Fruit fly (Drosophila melanogaster) whole organism, embryonic: Measurements from ENCODE around the gene brm.

ENCODE experiments used
- Aef1 ChIP-seq: fragments of 200-800 bp; sonication (Bioruptor generic); IDR thresholded peaks from 3 replicates; pipeline ENCODE4 v1.3.6; 2022; ENCODE audit warnings: missing biosample characterization, missing genetic modification characterization
- Atf3 ChIP-seq: fragments of 200-800 bp; sonication (Bioruptor generic); optimal IDR thresholded peaks from 3 replicates; lab custom pipeline; 2016; ENCODE audit warnings: missing biosample characterization, missing genetic modification characterization
- CG1024 ChIP-seq: fragments of 200-800 bp; sonication (Bioruptor generic); IDR thresholded peaks from 2 replicates; pipeline ENCODE4 v1.3.6; 2022; ENCODE audit warnings: missing biosample characterization, missing genetic modification characterization
- CG10462 ChIP-seq: fragments of 200-800 bp; sonication (Bioruptor generic); optimal IDR thresholded peaks from 2 replicates; lab custom pipeline; 2016; ENCODE audit warnings: missing biosample characterization, missing genetic modification characterization
- CG11085 ChIP-seq: fragments of 200-800 bp; sonication (Bioruptor generic); IDR thresholded peaks from 2 replicates; pipeline ENCODE4 v1.3.6; 2022; ENCODE audit warnings: missing biosample characterization, missing genetic modification characterization
- CG11247 ChIP-seq: fragments of 200-800 bp; sonication (Bioruptor generic); IDR thresholded peaks from 2 replicates; pipeline ENCODE4 v1.3.6; 2022; ENCODE audit warnings: missing biosample characterization, missing genetic modification characterization
- CG11560 ChIP-seq: fragments of 200-800 bp; sonication (Bioruptor generic); IDR thresholded peaks from 3 replicates; pipeline ENCODE4 v1.3.6; 2022; ENCODE audit warnings: missing biosample characterization, missing genetic modification characterization
- CG11696 ChIP-seq: fragments of 200-800 bp; sonication (Bioruptor generic); IDR thresholded peaks from 2 replicates; pipeline ENCODE4 v1.3.6; 2022; ENCODE audit warnings: missing biosample characterization, missing genetic modification characterization
- CG13287 ChIP-seq: fragments of 200-800 bp; sonication (Bioruptor generic); IDR thresholded peaks from 2 replicates; pipeline ENCODE4 v1.3.6; 2022; ENCODE audit warnings: missing biosample characterization, missing genetic modification characterization; ENCODE audit not compliant: partially characterized antibody
- CG14050 ChIP-seq: fragments of 200-800 bp; sonication (Bioruptor generic); IDR thresholded peaks from 3 replicates; pipeline ENCODE4 v1.3.6; 2022; ENCODE audit warnings: missing biosample characterization, missing genetic modification characterization
- CG17361 ChIP-seq: fragments of 200-800 bp; sonication (Bioruptor generic); IDR thresholded peaks from 3 replicates; pipeline ENCODE4 v1.3.6; 2022; ENCODE audit warnings: missing biosample characterization, missing genetic modification characterization
- CG2712 ChIP-seq: fragments of 200-800 bp; optimal IDR thresholded peaks from 3 replicates; lab custom pipeline; 2019; ENCODE audit warnings: missing biosample characterization, mild to moderate bottlenecking, missing genetic modification characterization, moderate library complexity
- CG2875 ChIP-seq: fragments of 200-800 bp; sonication (Bioruptor generic); optimal IDR thresholded peaks from 2 replicates; lab custom pipeline; 2017; ENCODE audit warnings: missing biosample characterization, mild to moderate bottlenecking, missing genetic modification characterization, missing genetic modification reagents
- CG32767 ChIP-seq: fragments of 200-800 bp; sonication (Bioruptor generic); IDR thresholded peaks from 2 replicates; pipeline ENCODE4 v1.3.6; 2022; ENCODE audit warnings: missing biosample characterization, missing genetic modification characterization
- CG3995 ChIP-seq: fragments of 200-800 bp; sonication (Bioruptor generic); optimal IDR thresholded peaks from 3 replicates; lab custom pipeline; 2016; ENCODE audit warnings: missing biosample characterization, missing genetic modification characterization
- CG5245 ChIP-seq: fragments of 200-800 bp; sonication (Bioruptor generic); optimal IDR thresholded peaks from 3 replicates; lab custom pipeline; 2016; ENCODE audit warnings: missing biosample characterization, missing genetic modification characterization
- CG7745 ChIP-seq: fragments of 200-800 bp; sonication (Bioruptor generic); optimal IDR thresholded peaks from 2 replicates; lab custom pipeline; 2018; ENCODE audit warnings: missing biosample characterization, mild to moderate bottlenecking, missing genetic modification characterization, moderate library complexity
- CG8089 ChIP-seq: fragments of 200-800 bp; sonication (Bioruptor generic); optimal IDR thresholded peaks from 3 replicates; lab custom pipeline; 2016; ENCODE audit warnings: missing biosample characterization, missing genetic modification characterization
- CG8290 ChIP-seq, 3 experiments: fragments of 200-800 bp; sonication (Bioruptor generic); optimal IDR thresholded peaks; 2 replicates each; lab custom pipeline; 2016 to 2019; ENCODE audit warnings: missing biosample characterization in 3 of 3, missing genetic modification characterization in 3 of 3, mild to moderate bottlenecking in 2 of 3, moderate library complexity in 1 of 3
- CG9817 ChIP-seq: fragments of 200-800 bp; sonication (Bioruptor generic); optimal IDR thresholded peaks from 2 replicates; lab custom pipeline; 2018; ENCODE audit warnings: missing biosample characterization, mild to moderate bottlenecking, missing genetic modification characterization, moderate library complexity
- Deaf1 ChIP-seq: fragments of 200-800 bp; optimal IDR thresholded peaks from 3 replicates; lab custom pipeline; 2019; ENCODE audit warnings: missing biosample characterization, mild to moderate bottlenecking, missing genetic modification characterization, moderate library complexity
- Doc3 ChIP-seq: fragments of 200-800 bp; sonication (Bioruptor generic); IDR thresholded peaks from 3 replicates; pipeline ENCODE4 v1.3.6; 2022; ENCODE audit warnings: missing biosample characterization, missing genetic modification characterization; ENCODE audit not compliant: partially characterized antibody
- Fer3 ChIP-seq: fragments of 200-800 bp; sonication (Bioruptor generic); optimal IDR thresholded peaks from 2 replicates; lab custom pipeline; 2018; ENCODE audit warnings: missing biosample characterization, mild to moderate bottlenecking, missing genetic modification characterization, moderate library complexity
- NC2α ChIP-seq: fragments of 200-800 bp; sonication (Bioruptor generic); optimal IDR thresholded peaks from 2 replicates; lab custom pipeline; 2016; ENCODE audit warnings: missing biosample characterization, missing genetic modification characterization
- Nf-YB ChIP-seq: fragments of 200-800 bp; sonication (Bioruptor generic); optimal IDR thresholded peaks from 3 replicates; lab custom pipeline; 2019; ENCODE audit warnings: missing biosample characterization, mild to moderate bottlenecking, missing genetic modification characterization, moderate library complexity
- Optix ChIP-seq: fragments of 200-800 bp; sonication (Bioruptor generic); IDR thresholded peaks from 3 replicates; pipeline ENCODE4 v1.3.6; 2022; ENCODE audit warnings: missing biosample characterization, missing genetic modification characterization
- PHDP ChIP-seq: fragments of 200-800 bp; sonication (Bioruptor generic); optimal IDR thresholded peaks from 3 replicates; lab custom pipeline; 2018; ENCODE audit warnings: missing biosample characterization, mild to moderate bottlenecking, missing genetic modification characterization, moderate library complexity
- Rx ChIP-seq: fragments of 200-800 bp; sonication (Bioruptor generic); IDR thresholded peaks from 2 replicates; pipeline ENCODE4 v1.3.6; 2022; ENCODE audit warnings: missing biosample characterization, missing genetic modification characterization
- Stat92E ChIP-seq, 3 experiments: fragments of >200 bp in 2 of 3; fragments of 200-800 bp in 1 of 3; sonication (Bioruptor generic) in 1 of 3; optimal IDR thresholded peaks; 2 replicates each; lab custom pipeline; 2017 to 2019; ENCODE audit warnings: missing biosample characterization in 3 of 3, missing genetic modification characterization in 3 of 3, mild to moderate bottlenecking in 1 of 3, moderate library complexity in 1 of 3
- Tbp ChIP-seq: fragments of >200 bp; optimal IDR thresholded peaks from 2 replicates; lab custom pipeline; 2018; ENCODE audit warnings: missing biosample characterization, missing genetic modification characterization
- Trl ChIP-seq, 3 experiments: fragments of >200 bp in 2 of 3; fragments of 200-800 bp in 1 of 3; sonication (Bioruptor generic) in 1 of 3; optimal IDR thresholded peaks; 2 replicates in 1 of 3; 3 replicates in 2 of 3; lab custom pipeline; 2016 to 2017; ENCODE audit warnings: missing biosample characterization in 1 of 3, missing genetic modification characterization in 1 of 3
- chinmo ChIP-seq: fragments of 200-800 bp; sonication (Bioruptor generic); IDR thresholded peaks from 4 replicates; pipeline ENCODE4 v1.3.6; 2022; ENCODE audit warnings: missing biosample characterization, missing genetic modification characterization; ENCODE audit not compliant: partially characterized antibody
- chm ChIP-seq: fragments of 200-800 bp; sonication (Bioruptor generic); IDR thresholded peaks from 2 replicates; pipeline ENCODE4 v1.3.6; 2022; ENCODE audit warnings: missing biosample characterization, missing genetic modification characterization
- ci ChIP-seq: fragments of 200-800 bp; sonication (Bioruptor generic); IDR thresholded peaks from 3 replicates; pipeline ENCODE4 v1.3.6; 2022; ENCODE audit warnings: missing biosample characterization, missing genetic modification characterization
- fru ChIP-seq: fragments of >200 bp; optimal IDR thresholded peaks from 2 replicates; lab custom pipeline; 2017
- fu2 ChIP-seq: fragments of 200-800 bp; sonication (Bioruptor generic); optimal IDR thresholded peaks from 2 replicates; lab custom pipeline; 2016; ENCODE audit warnings: missing biosample characterization, missing genetic modification characterization
- gem ChIP-seq: fragments of 200-800 bp; sonication (Bioruptor generic); optimal IDR thresholded peaks from 2 replicates; lab custom pipeline; 2019; ENCODE audit warnings: missing biosample characterization, mild to moderate bottlenecking, missing genetic modification characterization, moderate library complexity
- jing ChIP-seq: fragments of 200-800 bp; sonication (Bioruptor generic); optimal IDR thresholded peaks from 2 replicates; lab custom pipeline; 2018; ENCODE audit warnings: missing biosample characterization, mild to moderate bottlenecking, missing genetic modification characterization
- jumu ChIP-seq: fragments of 200-800 bp; sonication (Bioruptor generic); optimal IDR thresholded peaks from 3 replicates; lab custom pipeline; 2016; ENCODE audit warnings: missing biosample characterization, missing genetic modification characterization
- lov ChIP-seq, 2 experiments: fragments of 200-800 bp in 1 of 2; fragments of >200 bp in 1 of 2; sonication (Bioruptor generic) in 1 of 2; IDR thresholded peaks in 1 of 2; optimal IDR thresholded peaks in 1 of 2; 2 replicates in 1 of 2; 3 replicates in 1 of 2; pipeline versions ENCODE4 v1.3.6 to Lab custom; 2017 to 2022; ENCODE audit warnings: missing biosample characterization in 1 of 2, missing genetic modification characterization in 1 of 2
- nmo ChIP-seq: fragments of 200-800 bp; sonication (Bioruptor generic); optimal IDR thresholded peaks from 2 replicates; lab custom pipeline; 2018; ENCODE audit warnings: missing biosample characterization, mild to moderate bottlenecking, missing genetic modification characterization, moderate library complexity
- repo ChIP-seq: fragments of 200-800 bp; sonication (Bioruptor generic); optimal IDR thresholded peaks from 2 replicates; lab custom pipeline; 2016; ENCODE audit warnings: missing biosample characterization, missing genetic modification characterization
- ro ChIP-seq: fragments of 200-800 bp; sonication (Bioruptor generic); IDR thresholded peaks from 2 replicates; pipeline ENCODE4 v1.3.6; 2022; ENCODE audit warnings: missing biosample characterization, missing genetic modification characterization
- shn ChIP-seq: fragments of 200-800 bp; sonication (Bioruptor generic); optimal IDR thresholded peaks from 3 replicates; lab custom pipeline; 2016; ENCODE audit warnings: missing biosample characterization, missing genetic modification characterization
- tap ChIP-seq: fragments of 200-800 bp; optimal IDR thresholded peaks from 3 replicates; lab custom pipeline; 2019; ENCODE audit warnings: missing biosample characterization, mild to moderate bottlenecking, missing genetic modification characterization, moderate library complexity
- tup ChIP-seq: fragments of 200-800 bp; sonication (Bioruptor generic); optimal IDR thresholded peaks from 2 replicates; lab custom pipeline; 2016; ENCODE audit warnings: missing biosample characterization, mild to moderate bottlenecking, missing genetic modification characterization, moderate library complexity
- unpg ChIP-seq: fragments of 200-800 bp; sonication (Bioruptor generic); optimal IDR thresholded peaks from 3 replicates; lab custom pipeline; 2018; ENCODE audit warnings: missing biosample characterization, mild to moderate bottlenecking, missing genetic modification characterization, moderate library complexity
- zfh2 ChIP-seq: fragments of 200-800 bp; sonication (Bioruptor generic); optimal IDR thresholded peaks from 2 replicates; lab custom pipeline; 2016; ENCODE audit warnings: missing biosample characterization, missing genetic modification characterization

brm gene

DNA sequence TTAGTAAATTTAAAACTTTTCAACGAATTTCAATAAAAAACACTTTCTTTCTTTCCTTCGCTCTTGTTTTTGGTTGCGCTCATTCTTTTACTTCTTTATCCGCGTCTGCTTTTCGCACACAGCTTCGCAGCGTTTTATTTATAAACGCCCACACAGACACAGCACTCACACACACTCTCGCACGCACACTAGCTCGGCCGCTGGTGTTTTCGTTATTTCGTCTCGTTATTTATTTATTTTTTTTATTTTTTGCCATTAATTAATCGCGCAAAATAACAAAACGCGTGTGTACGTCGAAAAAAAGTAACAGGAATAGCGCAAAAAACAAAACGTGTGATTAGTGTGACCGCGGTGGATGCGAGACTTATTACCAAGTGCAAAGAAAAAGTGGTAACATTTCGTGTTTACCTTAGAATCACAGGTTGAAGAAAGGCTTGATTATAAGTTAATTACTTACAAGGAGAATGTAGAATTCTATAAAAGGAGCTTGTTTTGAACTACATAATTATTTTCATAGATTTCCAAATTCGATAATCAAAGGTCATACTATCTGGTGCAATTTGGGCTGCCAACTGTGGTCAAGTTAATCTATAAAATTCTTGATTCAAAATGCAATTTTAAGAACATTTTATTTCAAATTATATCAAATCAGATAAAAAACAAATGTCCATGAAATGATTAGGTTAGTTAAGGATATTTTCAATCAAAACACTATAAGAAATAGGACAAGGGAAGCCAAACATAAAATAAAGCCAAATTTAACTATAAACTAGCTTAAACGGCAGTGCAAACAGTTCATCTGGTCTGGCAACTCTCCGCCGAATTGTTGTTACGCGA lies 21.9 kb upstream of the brm start, which contains the start of the genes hzg and mRpS31 (continued):
- TF ChIP-seq jumu (peak; percentile 41), fu2 (GFP tag; lab: Kevin White, UChicago) (peak; percentile 32), ro (no peak), zfh2 (GFP tag; lab: Kevin White, UChicago) (peak; percentile 60), Nf-YB (peak; percentile 6), tap (tag; lab: Kevin White, UChicago) (peak; percentile 22), Deaf1 (tag; lab: Kevin White, UChicago) (peak; percentile 25), CG11696 (GFP tag; lab: Robert Waterston, UW) (no peak), repo (GFP tag; lab: Kevin White, UChicago) (peak; percentile 13), jing (GFP tag; lab: Kevin White, UChicago) (no peak), Aef1 (GFP tag; lab: Robert Waterston, UW) (no peak), Doc3 (GFP tag; lab: Robert Waterston, UW) (no peak), Stat92E (GFP tag; optimal IDR thresholded peaks at IDR 0.05; lab: Kevin White, UChicago) (no peak), Rx (GFP tag; lab: Robert Waterston, UW) (no peak), CG5245 (no peak), CG11560 (tag; lab: Robert Waterston, UW) (peak; percentile 17; the same call in 1 of the 3 replicates), ci (GFP tag; lab: Robert Waterston, UW) (no peak), CG13287 (peak; percentile 15; the same call in 1 of the 2 replicates), CG2712 (tag; lab: Kevin White, UChicago) (peak; percentile 74), CG8290 (GFP tag; optimal IDR thresholded peaks at IDR 0.05; lab: Kevin White, UChicago) (peak; percentile 36), CG8290 (tag; optimal IDR thresholded peaks at IDR 0.05; lab: Kevin White, UChicago) (peak in 1 of 2 experiments; percentile 5), CG14050 (GFP tag; lab: Robert Waterston, UW) (no peak), CG10462 (GFP tag; lab: Kevin White, UChicago) (peak; percentile 32), CG11085 (GFP tag; lab: Robert Waterston, UW) (0 out of 2 replicates have a peak, but pooled peaks have one; percentile 10), CG17361 (GFP tag; lab: Robert Waterston, UW) (peak; percentile 73), CG32767 (GFP tag; lab: Robert Waterston, UW) (no peak), CG7745 (tag; lab: Kevin White, UChicago) (peak; percentile 20), chinmo (GFP tag; lab: Robert Waterston, UW) (no peak), CG9817 (tag; lab: Kevin White, UChicago) (peak; percentile 67), unpg (GFP tag; lab: Kevin White, UChicago) (peak; percentile 53), chm (GFP tag; lab: Robert Waterston, UW) (peak; percentile 8; the same call in 1 of the 2 replicates), CG2875 (GFP tag; lab: Kevin White, UChicago) (no peak), nmo (peak; percentile 44), Atf3 (GFP tag; lab: Kevin White, UChicago) (peak; percentile 52), PHDP (tag; lab: Kevin White, UChicago) (peak; percentile 51), CG8089 (GFP tag; lab: Kevin White, UChicago) (no peak), tup (no peak), NC2α (GFP tag; lab: Kevin White, UChicago) (no peak), gem (tag; lab: Kevin White, UChicago) (peak; percentile 77), lov (optimal IDR thresholded peaks at IDR 0.05; lab: Kevin White, UChicago) (no peak), lov (GFP tag; IDR thresholded peaks at IDR 0.05; lab: Robert Waterston, UW) (no peak), CG3995 (peak; percentile 46), CG1024 (no peak), fru (lab: Kevin White, UChicago) (no peak), shn (GFP tag; lab: Kevin White, UChicago) (peak; percentile 46), CG11247 (GFP tag; lab: Robert Waterston, UW) (no peak), Fer3 (tag; lab: Kevin White, UChicago) (peak; percentile 64), Trl (optimal IDR thresholded peaks at IDR 0.05; lab: Kevin White, UChicago) (no peak), Trl (GFP tag; optimal IDR thresholded peaks at IDR 0.05; lab: Kevin White, UChicago) (peak; percentile 63), Tbp (no peak), Optix (GFP tag; lab: Robert Waterston, UW) (no peak)
